Fruit fly (Drosophila melanogaster): ENCODE results near the gene Herc4.

Herc4 gene

dm6 chr3L:1319097-1319725 lies 5.7 kb downstream of the Herc4 start:
- peak; percentile 95 for TF ChIP-seq CG6792 (GFP tag; optimal IDR thresholded peaks at IDR 0.05)
- peak; percentile 91 for TF ChIP-seq CG6276 (GFP tag; optimal IDR thresholded peaks at IDR 0.05)
- peak; percentile 90 for TF ChIP-seq dac (GFP tag; optimal IDR thresholded peaks at IDR 0.05)
- TF ChIP-seq Met (GFP tag; optimal IDR thresholded peaks at IDR 0.05), result peak; percentile 99
- peak; percentile 96 for TF ChIP-seq CG8119 (GFP tag; IDR thresholded peaks at IDR 0.05)
- TF ChIP-seq Lpt (GFP tag; optimal IDR thresholded peaks at IDR 0.05), result peak; percentile 94
- TF ChIP-seq esn (GFP tag; optimal IDR thresholded peaks at IDR 0.05), result peak; percentile 99
- TF ChIP-seq CG10631 (GFP tag; optimal IDR thresholded peaks at IDR 0.05), result peak; percentile 95
- TF ChIP-seq fkh (GFP tag; optimal IDR thresholded peaks at IDR 0.05), result no peak
- TF ChIP-seq OdsH (GFP tag; optimal IDR thresholded peaks at IDR 0.05), result peak; percentile 96
- TF ChIP-seq Eip78C (GFP tag), result peak; percentile 97
- peak; percentile 91 for TF ChIP-seq CG7368 (GFP tag; optimal IDR thresholded peaks at IDR 0.05)
- TF ChIP-seq spab (GFP tag; optimal IDR thresholded peaks at IDR 0.05), result peak; percentile 83
- TF ChIP-seq achi (GFP tag; optimal IDR thresholded peaks at IDR 0.05), result peak; percentile 96
- TF ChIP-seq Gug (GFP tag; IDR thresholded peaks at IDR 0.05), result peak; percentile 91
- TF ChIP-seq net (GFP tag; optimal IDR thresholded peaks at IDR 0.05), result peak; percentile 94
- peak; percentile 82 for TF ChIP-seq CG11294 (GFP tag; IDR thresholded peaks at IDR 0.05)
- peak; percentile 96 for TF ChIP-seq Hr4 (GFP tag; optimal IDR thresholded peaks at IDR 0.05)
- TF ChIP-seq cyc (GFP tag; optimal IDR thresholded peaks at IDR 0.05), result peak; percentile 98
- TF ChIP-seq salr (GFP tag; optimal IDR thresholded peaks at IDR 0.05), result peak; percentile 78 to 95
- TF ChIP-seq Eip75B (GFP tag; optimal IDR thresholded peaks at IDR 0.05), result peak; percentile 96
- peak; percentile 99 for TF ChIP-seq svp (GFP tag)
- peak; percentile 95 for TF ChIP-seq Ets21C (GFP tag; optimal IDR thresholded peaks at IDR 0.05)
- TF ChIP-seq CG6808 (GFP tag; optimal IDR thresholded peaks at IDR 0.05), result peak; percentile 83
- TF ChIP-seq CG34406 (GFP tag; optimal IDR thresholded peaks at IDR 0.05), result peak; percentile 94
- TF ChIP-seq CG4318 (GFP tag; optimal IDR thresholded peaks at IDR 0.05), result peak; percentile 94
- peak; percentile 87 for TF ChIP-seq fd85E (GFP tag; optimal IDR thresholded peaks at IDR 0.05)
- peak; percentile 97 for TF ChIP-seq acj6 (GFP tag; optimal IDR thresholded peaks at IDR 0.05)
- TF ChIP-seq CG6163 (GFP tag; IDR thresholded peaks at IDR 0.05), result peak; percentile 97
- peak; percentile 76 for TF ChIP-seq CG16779 (tag; optimal IDR thresholded peaks at IDR 0.05)
- peak; percentile 90 for TF ChIP-seq CG8319 (GFP tag; optimal IDR thresholded peaks at IDR 0.05)
- peak; percentile 97 for TF ChIP-seq Smox (GFP tag; optimal IDR thresholded peaks at IDR 0.05)
- peak; percentile 64 for TF ChIP-seq dsx (GFP tag; optimal IDR thresholded peaks at IDR 0.05; ENCODE audit: poor library complexity, severe bottlenecking)
- TF ChIP-seq CG6854 (GFP tag; optimal IDR thresholded peaks at IDR 0.05), result peak; percentile 98
- TF ChIP-seq CG15336 (GFP tag; IDR thresholded peaks at IDR 0.05), result peak; percentile 96
- TF ChIP-seq Eip93F (GFP tag; optimal IDR thresholded peaks at IDR 0.05), result peak; percentile 97
- TF ChIP-seq CG1621 (tag; optimal IDR thresholded peaks at IDR 0.05), result peak; percentile 84
- TF ChIP-seq Sox14 (GFP tag; optimal IDR thresholded peaks at IDR 0.05), result peak; percentile 98
- peak; percentile 83 for TF ChIP-seq CG10669 (GFP tag; optimal IDR thresholded peaks at IDR 0.05)
- TF ChIP-seq topi (GFP tag; optimal IDR thresholded peaks at IDR 0.05), result peak; percentile 97
- peak; percentile 98 for TF ChIP-seq Hr39 (GFP tag; optimal IDR thresholded peaks at IDR 0.05)
- peak; percentile 89 for TF ChIP-seq Blimp-1 (GFP tag; optimal IDR thresholded peaks at IDR 0.05)
- peak; percentile 93 for TF ChIP-seq pdm3 (GFP tag; optimal IDR thresholded peaks at IDR 0.05)
- TF ChIP-seq CG32006 (GFP tag; optimal IDR thresholded peaks at IDR 0.05), result peak; percentile 97
- peak; percentile 97 for TF ChIP-seq lz (GFP tag; optimal IDR thresholded peaks at IDR 0.05)
- TF ChIP-seq CG3919 (GFP tag; optimal IDR thresholded peaks at IDR 0.05), result peak; percentile 97
- peak; percentile 89 for TF ChIP-seq Sox15 (GFP tag; optimal IDR thresholded peaks at IDR 0.05)
- peak; percentile 90 for TF ChIP-seq CG8632 (GFP tag; optimal IDR thresholded peaks at IDR 0.05)
- peak; percentile 81 for TF ChIP-seq CG3032 (tag; optimal IDR thresholded peaks at IDR 0.05)
- peak; percentile 67 for TF ChIP-seq CG9139 (GFP tag; optimal IDR thresholded peaks at IDR 0.05)
- peak; percentile 98 for TF ChIP-seq vri (GFP tag; optimal IDR thresholded peaks at IDR 0.05)
